Fruit fly (Drosophila melanogaster): Measurements from ENCODE around the gene CG13614.

DNA sequence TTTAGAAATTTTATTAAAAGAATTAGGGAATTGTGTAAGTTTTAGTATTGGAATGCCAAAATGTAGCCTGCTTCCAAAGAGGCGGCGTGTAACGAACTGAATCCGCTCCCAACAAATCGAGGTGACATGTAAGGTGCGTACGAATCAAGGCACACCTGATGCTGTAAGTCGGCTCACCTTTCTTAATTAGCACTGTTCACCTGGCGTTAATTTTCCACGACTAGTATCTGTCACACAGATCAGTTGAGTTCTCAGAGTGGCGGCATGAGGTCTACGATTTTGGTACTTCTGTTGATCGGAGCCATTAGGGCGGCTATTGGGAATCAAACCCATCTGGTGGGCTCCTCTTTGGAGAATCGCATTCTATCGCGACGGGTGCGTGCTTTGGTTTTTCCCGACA lies 7.8 kb upstream of the CG13614 start, which contains the start of the genes CG5762 and CG33339:
- TF ChIP-seq achi (GFP tag; optimal IDR thresholded peaks at IDR 0.05) (no peak), CG7368 (GFP tag; optimal IDR thresholded peaks at IDR 0.05) (no peak)

Measured in whole organism, prepupa.